Fruit fly (Drosophila melanogaster) whole organism: ENCODE results near the gene Cpr76Bd.

Experiments
- pan ChIP-seq: fragments of >200 bp; optimal IDR thresholded peaks from 2 replicates; lab custom pipeline; 2017
- psq ChIP-seq: fragments of >200 bp; optimal IDR thresholded peaks from 2 replicates; lab custom pipeline; 2017

dm6 chr3L:19521093-19521492 is 11.4 kb upstream of the Cpr76Bd start:
- TF ChIP-seq psq (lab: Kevin White, UChicago) (no peak), pan (lab: Kevin White, UChicago) (no peak)
